Fruit fly (Drosophila melanogaster): ENCODE results near the gene Dus4.

Gene Dus4

DNA sequence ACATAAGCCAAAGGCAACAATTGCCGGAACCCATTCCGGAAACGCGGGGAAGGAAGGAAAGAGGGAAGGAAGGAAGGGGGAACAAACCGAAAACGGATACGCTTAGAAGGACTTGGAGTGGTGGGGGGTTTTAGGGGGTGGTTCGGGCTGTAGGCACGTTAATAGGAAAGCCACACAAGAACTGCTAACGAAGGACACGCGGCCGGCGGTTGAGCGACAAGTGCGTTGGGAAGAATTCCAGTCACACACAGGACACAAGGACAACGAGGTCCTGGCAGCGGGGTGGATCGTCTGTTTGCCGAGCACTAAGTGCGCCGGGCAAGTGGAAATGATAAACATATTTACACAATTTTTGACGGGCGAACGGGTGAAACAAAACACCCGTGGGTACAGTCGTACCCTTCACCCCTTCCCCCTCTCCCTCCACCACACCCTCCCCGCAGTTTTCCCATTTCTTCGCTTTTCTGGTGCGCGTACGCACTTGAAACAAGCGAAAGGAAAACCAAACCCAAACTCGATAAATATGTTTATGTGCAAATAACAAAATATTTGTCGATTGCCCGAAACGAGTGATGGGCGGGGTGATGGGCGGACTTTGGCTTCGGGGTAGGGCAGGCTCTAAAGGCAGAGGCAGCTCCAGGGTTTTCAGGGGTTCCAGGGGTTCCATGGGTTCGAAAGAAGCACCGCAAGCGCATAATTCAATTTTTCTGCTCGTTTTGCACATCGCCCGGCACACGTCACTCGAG lies 40.3 kb downstream of the Dus4 start (continued):
- TF ChIP-seq tap (tag; optimal IDR thresholded peaks at IDR 0.05): no peak
- TF ChIP-seq pros (GFP tag; optimal IDR thresholded peaks at IDR 0.05): peak; percentile 79
- TF ChIP-seq h (optimal IDR thresholded peaks at IDR 0.05): no peak
- no peak for TF ChIP-seq CG8359 (GFP tag; optimal IDR thresholded peaks at IDR 0.05; ENCODE audit: borderline replicate concordance)
- no peak for TF ChIP-seq CG7745 (tag; optimal IDR thresholded peaks at IDR 0.05)
- TF ChIP-seq HmgZ (tag; optimal IDR thresholded peaks at IDR 0.05): no peak
- no peak for TF ChIP-seq tna (GFP tag; IDR thresholded peaks at IDR 0.05; ENCODE audit: partially characterized antibody)
- no peak for TF ChIP-seq ind (GFP tag; optimal IDR thresholded peaks at IDR 0.05)
- no peak for TF ChIP-seq bigmax (GFP tag; optimal IDR thresholded peaks at IDR 0.05)
- TF ChIP-seq CG34224 (GFP tag; IDR thresholded peaks at IDR 0.05; ENCODE audit: partially characterized antibody): no peak
- no peak for TF ChIP-seq fd96Cb (tag; optimal IDR thresholded peaks at IDR 0.05)
- no peak for TF ChIP-seq Gsc (GFP tag; IDR thresholded peaks at IDR 0.05)
- no peak for TF ChIP-seq CkIIα-i1 (GFP tag; IDR thresholded peaks at IDR 0.05)
- no peak for TF ChIP-seq sr (GFP tag; IDR thresholded peaks at IDR 0.05)
- TF ChIP-seq Hmx (GFP tag; optimal IDR thresholded peaks at IDR 0.05): no peak
- TF ChIP-seq CG8765 (GFP tag; IDR thresholded peaks at IDR 0.05): no peak
- no peak for TF ChIP-seq CG13287 (GFP tag; IDR thresholded peaks at IDR 0.05; ENCODE audit: partially characterized antibody)
- TF ChIP-seq Neu2 (GFP tag; optimal IDR thresholded peaks at IDR 0.05; ENCODE audit: borderline replicate concordance): no peak
- TF ChIP-seq ac (GFP tag; optimal IDR thresholded peaks at IDR 0.05): no peak
- no peak for TF ChIP-seq ewg (GFP tag; optimal IDR thresholded peaks at IDR 0.05)
- peak; percentile 45 for TF ChIP-seq nerfin-1 (tag; optimal IDR thresholded peaks at IDR 0.05)
- TF ChIP-seq en (GFP tag; optimal IDR thresholded peaks at IDR 0.05): no peak
- no peak for TF ChIP-seq CG14710 (tag; optimal IDR thresholded peaks at IDR 0.05)
- TF ChIP-seq CG18619 (GFP tag; optimal IDR thresholded peaks at IDR 0.05): no peak
- TF ChIP-seq CG5245 (GFP tag; optimal IDR thresholded peaks at IDR 0.05): no peak
- peak; percentile 19 for TF ChIP-seq CG15479 (GFP tag; optimal IDR thresholded peaks at IDR 0.05)
- peak; percentile 2 for TF ChIP-seq CG15696 (tag; optimal IDR thresholded peaks at IDR 0.05)
- TF ChIP-seq ham (GFP tag; IDR thresholded peaks at IDR 0.05): no peak
- TF ChIP-seq Aef1 (GFP tag; IDR thresholded peaks at IDR 0.05): no peak
- no peak for TF ChIP-seq CG1024 (GFP tag; IDR thresholded peaks at IDR 0.05)
- TF ChIP-seq eve (GFP tag; optimal IDR thresholded peaks at IDR 0.05): no peak
- no peak for TF ChIP-seq Camta (GFP tag; optimal IDR thresholded peaks at IDR 0.05)
- no peak for TF ChIP-seq slp2 (GFP tag; optimal IDR thresholded peaks at IDR 0.05)
- no peak for TF ChIP-seq Deaf1 (tag; optimal IDR thresholded peaks at IDR 0.05)
- TF ChIP-seq Hey (tag; optimal IDR thresholded peaks at IDR 0.05): peak; percentile 94
- TF ChIP-seq Awh (GFP tag; IDR thresholded peaks at IDR 0.05): 0 out of 2 replicates have a peak, but pooled peaks have one; percentile 48
- no peak for TF ChIP-seq Oaz (GFP tag; IDR thresholded peaks at IDR 0.05)
- no peak for TF ChIP-seq CG4328 (GFP tag; optimal IDR thresholded peaks at IDR 0.05)
- TF ChIP-seq org-1 (GFP tag; optimal IDR thresholded peaks at IDR 0.05): no peak

DNA sequence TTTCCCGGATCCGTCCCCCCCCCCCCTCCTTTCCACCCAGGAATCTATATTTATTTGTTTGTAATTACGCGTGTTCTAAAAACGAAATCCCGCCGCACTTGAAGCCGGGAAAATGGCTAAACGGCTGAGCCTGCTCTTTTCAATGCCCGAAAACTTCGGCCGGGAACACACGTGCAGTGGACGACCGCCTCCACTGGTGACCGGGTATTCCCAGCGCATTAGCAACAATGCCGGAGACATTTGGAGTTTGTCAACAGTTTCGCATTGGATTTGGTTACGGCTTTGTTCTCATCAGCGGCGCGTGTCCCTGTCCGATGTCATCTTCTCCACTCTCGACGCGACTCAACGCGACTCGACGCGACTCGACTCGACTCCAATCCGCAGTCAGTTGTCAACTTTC lies 41.3 kb downstream of the Dus4 start:
- peak; percentile 24 for TF ChIP-seq Ets65A (GFP tag)
- TF ChIP-seq mld (GFP tag; IDR thresholded peaks at IDR 0.05; ENCODE audit: partially characterized antibody): no peak
- no peak for TF ChIP-seq scrt (GFP tag; optimal IDR thresholded peaks at IDR 0.05)
- TF ChIP-seq Hr39 (optimal IDR thresholded peaks at IDR 0.05): peak; percentile 1
- no peak for TF ChIP-seq Fer2 (tag; optimal IDR thresholded peaks at IDR 0.05)
- TF ChIP-seq br (optimal IDR thresholded peaks at IDR 0.05): no peak
- peak; percentile 92 for TF ChIP-seq Hey (tag; optimal IDR thresholded peaks at IDR 0.05)
- no peak for TF ChIP-seq CG3838 (GFP tag; optimal IDR thresholded peaks at IDR 0.05)
- no peak for TF ChIP-seq CG6765 (GFP tag; optimal IDR thresholded peaks at IDR 0.05)
- no peak for TF ChIP-seq wek (GFP tag; optimal IDR thresholded peaks at IDR 0.05)

Measured in whole organism, embryonic.